Worm (Caenorhabditis elegans) whole organism, mixed stage, embryonic: ENCODE results near the gene str-150.

Source experiments
- M03D4.4 ChIP-seq: sonication (generic microtip); optimal IDR thresholded peaks from 2 replicates; lab custom pipeline; 2017; ENCODE audit warnings: mild to moderate bottlenecking, missing genetic modification characterization, missing compliant biosample characterization
- bed-3 ChIP-seq: fragments of 200-800 bp; sonication (Bioruptor generic); optimal IDR thresholded peaks from 3 replicates; lab custom pipeline; 2018; ENCODE audit warnings: mild to moderate bottlenecking, missing genetic modification characterization, moderate library complexity, missing compliant biosample characterization
- blmp-1 ChIP-seq: fragments of 150-350 bp; optimal IDR thresholded peaks from 2 replicates; lab custom pipeline; 2014; ENCODE audit warnings: missing biosample characterization, missing genetic modification characterization
- ceh-39 ChIP-seq: fragments of 150-350 bp; optimal IDR thresholded peaks from 2 replicates; lab custom pipeline; 2014; ENCODE audit warnings: missing biosample characterization, missing genetic modification characterization
- ceh-43 ChIP-seq: fragments of 200-800 bp; sonication (Bioruptor generic); optimal IDR thresholded peaks from 2 replicates; lab custom pipeline; 2018; ENCODE audit warnings: mild to moderate bottlenecking, missing genetic modification characterization, moderate library complexity, missing compliant biosample characterization
- ceh-83 ChIP-seq: fragments of 200-800 bp; sonication (Bioruptor generic); optimal IDR thresholded peaks from 2 replicates; lab custom pipeline; 2018; ENCODE audit warnings: mild to moderate bottlenecking, missing genetic modification characterization, missing compliant biosample characterization
- ces-1 ChIP-seq: fragments of 150-350 bp; optimal IDR thresholded peaks from 2 replicates; lab custom pipeline; 2014; ENCODE audit warnings: missing biosample characterization, missing genetic modification reagents, missing genetic modification characterization
- cnd-1 ChIP-seq: fragments of 200-800 bp; sonication (Bioruptor generic); optimal IDR thresholded peaks from 2 replicates; lab custom pipeline; 2018; ENCODE audit warnings: mild to moderate bottlenecking, missing genetic modification characterization, missing compliant biosample characterization
- drap-1 ChIP-seq: fragments of 200-800 bp; sonication (Bioruptor generic); optimal IDR thresholded peaks from 3 replicates; lab custom pipeline; 2018; ENCODE audit warnings: mild to moderate bottlenecking, missing genetic modification characterization, missing compliant biosample characterization
- elt-3 ChIP-seq: fragments of 150-350 bp; optimal IDR thresholded peaks from 2 replicates; lab custom pipeline; 2014; ENCODE audit warnings: missing biosample characterization, missing genetic modification characterization
- flh-1 ChIP-seq: fragments of 200-800 bp; sonication (Bioruptor generic); optimal IDR thresholded peaks from 2 replicates; lab custom pipeline; 2018; ENCODE audit warnings: mild to moderate bottlenecking, missing genetic modification characterization, moderate library complexity, missing compliant biosample characterization
- ham-2 ChIP-seq: fragments of 200-800 bp; sonication (Bioruptor generic); optimal IDR thresholded peaks from 2 replicates; lab custom pipeline; 2018; ENCODE audit warnings: mild to moderate bottlenecking, missing genetic modification characterization, missing compliant biosample characterization
- hlh-1 ChIP-seq: fragments of 150-350 bp; optimal IDR thresholded peaks from 2 replicates; lab custom pipeline; 2014; ENCODE audit warnings: missing biosample characterization, missing genetic modification reagents, missing genetic modification characterization
- lin-13 ChIP-seq: fragments of 150-350 bp; optimal IDR thresholded peaks from 2 replicates; lab custom pipeline; 2014; ENCODE audit warnings: missing biosample characterization, missing genetic modification characterization
- lin-32 ChIP-seq: fragments of 200-800 bp; sonication (Bioruptor generic); optimal IDR thresholded peaks from 2 replicates; lab custom pipeline; 2018; ENCODE audit warnings: mild to moderate bottlenecking, missing genetic modification characterization, missing compliant biosample characterization
- lsy-2 ChIP-seq: fragments of 150-350 bp; optimal IDR thresholded peaks from 2 replicates; lab custom pipeline; 2014; ENCODE audit warnings: missing biosample characterization, missing genetic modification characterization
- mab-5 ChIP-seq: fragments of 150-350 bp; optimal IDR thresholded peaks from 2 replicates; lab custom pipeline; 2014; ENCODE audit warnings: missing biosample characterization, missing genetic modification characterization
- mls-2 ChIP-seq: sonication (generic microtip); optimal IDR thresholded peaks from 2 replicates; lab custom pipeline; 2016; ENCODE audit warnings: mild to moderate bottlenecking, missing genetic modification characterization, moderate library complexity, missing compliant biosample characterization
- nhr-12 ChIP-seq: fragments of 150-350 bp; optimal IDR thresholded peaks from 2 replicates; lab custom pipeline; 2014; ENCODE audit warnings: missing biosample characterization, missing genetic modification characterization
- nhr-2 ChIP-seq: fragments of 150-350 bp; optimal IDR thresholded peaks from 2 replicates; lab custom pipeline; 2014; ENCODE audit warnings: missing biosample characterization, missing genetic modification characterization
- nhr-237 ChIP-seq: fragments of 150-350 bp; optimal IDR thresholded peaks from 2 replicates; lab custom pipeline; 2014; ENCODE audit warnings: missing biosample characterization, missing genetic modification characterization
- nhr-76 ChIP-seq: sonication (generic microtip); optimal IDR thresholded peaks from 2 replicates; lab custom pipeline; 2017; ENCODE audit warnings: missing biosample characterization, missing genetic modification characterization
- pha-4 ChIP-seq: fragments of 150-350 bp; optimal IDR thresholded peaks from 2 replicates; lab custom pipeline; 2018; ENCODE audit warnings: missing biosample characterization, missing genetic modification reagents, missing genetic modification characterization
- sem-2 ChIP-seq: fragments of 200-800 bp; sonication (Bioruptor generic); optimal IDR thresholded peaks from 2 replicates; lab custom pipeline; 2018; ENCODE audit warnings: mild to moderate bottlenecking, missing genetic modification characterization, missing compliant biosample characterization
- snpc-4 ChIP-seq: fragments of 150-350 bp; optimal IDR thresholded peaks from 2 replicates; lab custom pipeline; 2014; ENCODE audit warnings: missing biosample characterization, missing genetic modification characterization
- sptf-1 ChIP-seq: sonication (generic microtip); optimal IDR thresholded peaks from 2 replicates; lab custom pipeline; 2017; ENCODE audit warnings: mild to moderate bottlenecking, missing genetic modification characterization, moderate library complexity, missing compliant biosample characterization
- unc-120 ChIP-seq: sonication (generic microtip); optimal IDR thresholded peaks from 2 replicates; lab custom pipeline; 2017; ENCODE audit warnings: missing genetic modification characterization, missing compliant biosample characterization; ENCODE audit not compliant: poor library complexity, severe bottlenecking
- unc-39 ChIP-seq: fragments of 150-350 bp; optimal IDR thresholded peaks from 2 replicates; lab custom pipeline; 2014; ENCODE audit warnings: missing biosample characterization, missing genetic modification characterization
- zip-8 ChIP-seq: fragments of 150-350 bp; optimal IDR thresholded peaks from 2 replicates; lab custom pipeline; 2014; ENCODE audit warnings: missing biosample characterization, missing genetic modification characterization
- ztf-11 ChIP-seq: fragments of 150-350 bp; optimal IDR thresholded peaks from 2 replicates; lab custom pipeline; 2014; ENCODE audit warnings: missing biosample characterization, missing genetic modification characterization

The str-150 gene

DNA sequence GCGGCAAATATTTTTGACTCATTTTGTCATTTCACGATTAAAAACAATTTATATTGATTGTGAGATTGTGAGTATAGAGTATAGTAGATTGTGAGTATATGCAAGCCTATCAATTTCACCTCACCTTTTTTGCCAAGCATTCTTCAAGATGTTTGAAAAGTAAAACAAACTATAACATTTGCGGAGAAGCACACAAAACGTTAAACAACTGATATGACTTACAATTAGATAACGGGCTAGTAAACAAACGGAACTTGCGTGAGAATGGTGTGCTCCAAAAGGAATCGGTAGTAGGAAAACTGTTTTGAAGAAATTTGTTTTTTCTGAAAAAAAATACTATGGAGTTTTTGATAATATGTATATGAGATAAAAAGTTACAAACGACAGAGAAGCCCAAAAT is 27.0 kb downstream of the str-150 start:
- TF ChIP-seq cnd-1, result no peak
- TF ChIP-seq pha-4, result no peak
- TF ChIP-seq, all 35 proteins: peak for 0

DNA sequence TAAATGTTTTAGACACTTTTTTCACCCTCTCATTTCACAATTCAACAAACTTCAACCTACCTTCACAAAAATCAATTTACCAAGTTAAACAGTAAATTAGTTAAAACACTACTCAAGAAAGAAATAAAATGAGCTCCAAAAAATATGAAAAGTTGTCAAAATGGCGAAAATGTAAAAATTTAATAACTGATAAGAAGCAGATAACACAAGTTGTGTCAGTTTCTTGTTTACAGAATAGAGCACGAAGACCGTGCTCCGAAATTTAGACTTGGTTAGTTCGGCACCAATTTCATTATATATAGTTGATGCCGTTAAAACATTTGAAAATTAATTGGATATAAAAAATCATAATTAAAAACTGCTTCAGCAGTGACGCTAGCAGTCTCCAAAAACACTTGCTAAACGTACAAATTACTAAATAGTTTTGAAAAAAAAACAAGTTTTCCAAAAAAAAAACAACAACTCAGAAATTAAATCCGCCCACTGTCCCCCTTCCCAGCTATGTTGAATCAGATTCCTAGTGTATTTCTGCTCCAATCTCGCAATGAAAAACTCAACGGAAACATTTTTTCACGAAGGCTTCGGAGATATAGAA is 27.8 kb downstream of the str-150 start, which contains the start of gene srw-54:
TSS of gene srw-54 (plus strand) at position 545 of the 595 bp plus-strand sequence.
- TF ChIP-seq mls-2 (tag; lab: Kevin White, UChicago), result no peak
- TF ChIP-seq ceh-83 (GFP tag; lab: Kevin White, UChicago), result no peak
- no peak for TF ChIP-seq cnd-1
- no peak for TF ChIP-seq lin-13
- no peak for TF ChIP-seq ces-1 (GFP tag; lab: Kevin White, UChicago)
- TF ChIP-seq sem-2 (GFP tag; lab: Kevin White, UChicago), result no peak
- no peak for TF ChIP-seq snpc-4
- TF ChIP-seq hlh-1 (tag; lab: Kevin White, UChicago), result no peak
- TF ChIP-seq bed-3 (GFP tag; lab: Kevin White, UChicago), result no peak
- no peak for TF ChIP-seq lin-32 (GFP tag; lab: Kevin White, UChicago)
- TF ChIP-seq elt-3 (tag; lab: Kevin White, UChicago), result no peak
- TF ChIP-seq, all 35 proteins: peak for 0

ce11 chrV:16617462-16617861 is 34.4 kb downstream of the str-150 start, which contains the start of gene Y70C5A.4:
TSS of gene Y70C5A.4 (plus strand) at chrV:16617762.
- TF ChIP-seq lin-32 (GFP tag; lab: Kevin White, UChicago) (no peak), mab-5 (tag; lab: Kevin White, UChicago) (no peak), M03D4.4 (tag; lab: Kevin White, UChicago) (no peak), zip-8 (tag; lab: Kevin White, UChicago) (no peak), sptf-1 (no peak), ceh-39 (no peak), nhr-237 (tag; lab: Kevin White, UChicago) (no peak), unc-120 (tag; lab: Kevin White, UChicago) (no peak), ceh-83 (GFP tag; lab: Kevin White, UChicago) (no peak), nhr-2 (tag; lab: Kevin White, UChicago) (no peak), nhr-76 (tag; lab: Kevin White, UChicago) (no peak), lsy-2 (tag; lab: Kevin White, UChicago) (no peak), cnd-1 (no peak), unc-39 (no peak), blmp-1 (tag; lab: Kevin White, UChicago) (no peak), nhr-12 (tag; lab: Kevin White, UChicago) (no peak), ztf-11 (tag; lab: Kevin White, UChicago) (no peak), ham-2 (no peak), bed-3 (GFP tag; lab: Kevin White, UChicago) (no peak)

DNA sequence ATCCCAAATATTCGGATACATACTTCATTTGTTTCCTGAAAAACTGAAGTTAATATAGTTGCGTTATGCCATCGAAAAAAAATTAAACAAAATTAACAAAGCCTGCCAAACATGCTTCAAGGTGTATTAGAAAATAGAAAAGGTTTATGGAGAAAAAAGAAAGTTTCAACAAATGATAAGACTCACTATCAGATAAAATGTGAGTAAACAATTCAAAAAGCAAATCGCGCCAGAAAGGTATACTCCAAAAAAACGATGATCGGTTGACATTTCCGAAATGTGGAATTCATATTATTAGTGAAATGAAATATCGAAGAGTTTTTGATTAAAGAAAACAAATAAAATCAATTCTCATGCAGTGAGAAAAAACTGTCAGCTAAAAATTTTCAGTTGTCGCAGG is 37.8 kb downstream of the str-150 start, which contains the start of gene Y70C5A.3:
TSS of gene Y70C5A.3 (minus strand) at position 50 of the 400 bp plus-strand sequence.
- no peak for TF ChIP-seq nhr-76 (tag; lab: Kevin White, UChicago)

ce11 chrV:16621894-16622293 is 38.8 kb downstream of the str-150 start:
- peak; percentile 75 for TF ChIP-seq sptf-1
- TF ChIP-seq sem-2 (GFP tag; lab: Kevin White, UChicago), result peak; percentile 36
- TF ChIP-seq bed-3 (GFP tag; lab: Kevin White, UChicago), result no peak
- no peak for TF ChIP-seq ceh-39
- no peak for TF ChIP-seq nhr-237 (tag; lab: Kevin White, UChicago)
- peak; percentile 17 for TF ChIP-seq flh-1 (GFP tag; lab: Kevin White, UChicago)
- peak; percentile 47 for TF ChIP-seq drap-1 (GFP tag; lab: Kevin White, UChicago)
- peak; percentile 66 for TF ChIP-seq M03D4.4 (tag; lab: Kevin White, UChicago)
- peak; percentile 14 for TF ChIP-seq mls-2 (tag; lab: Kevin White, UChicago)
- TF ChIP-seq lsy-2 (tag; lab: Kevin White, UChicago), result no peak
- no peak for TF ChIP-seq ceh-43 (GFP tag; lab: Kevin White, UChicago)
- TF ChIP-seq cnd-1, result peak; percentile 51
- TF ChIP-seq hlh-1 (tag; lab: Kevin White, UChicago), result peak; percentile 3
